Worm (Caenorhabditis elegans) whole organism, L3 larva: Measurements from ENCODE around the gene T12G3.11.

Source experiments
- R02D3.7 ChIP-seq: fragments of 150-350 bp; optimal IDR thresholded peaks from 2 replicates; lab custom pipeline; 2014; ENCODE audit warnings: missing biosample characterization, missing genetic modification characterization
- ZK546.5 ChIP-seq: sonication (generic microtip); optimal IDR thresholded peaks from 2 replicates; lab custom pipeline; 2017; ENCODE audit warnings: missing biosample characterization, missing genetic modification characterization
- aly-2 ChIP-seq: fragments of 150-350 bp; optimal IDR thresholded peaks from 2 replicates; lab custom pipeline; 2014; ENCODE audit warnings: missing biosample characterization, missing genetic modification characterization
- ama-1 ChIP-seq: fragments of 150-350 bp; optimal IDR thresholded peaks from 2 replicates; lab custom pipeline; 2018
- ceh-16 ChIP-seq: sonication (generic microtip); optimal IDR thresholded peaks from 2 replicates; lab custom pipeline; 2017; ENCODE audit warnings: missing biosample characterization, missing genetic modification characterization
- ceh-28 ChIP-seq: fragments of 150-350 bp; optimal IDR thresholded peaks from 2 replicates; lab custom pipeline; 2014; ENCODE audit warnings: missing biosample characterization, missing genetic modification reagents, missing genetic modification characterization
- ceh-82 ChIP-seq: fragments of 150-350 bp; optimal IDR thresholded peaks from 2 replicates; lab custom pipeline; 2014; ENCODE audit warnings: missing biosample characterization, missing genetic modification characterization
- ceh-9 ChIP-seq: sonication (generic microtip); optimal IDR thresholded peaks from 2 replicates; lab custom pipeline; 2018; ENCODE audit warnings: missing biosample characterization, missing genetic modification characterization
- daf-12 ChIP-seq: fragments of 150-350 bp; optimal IDR thresholded peaks from 2 replicates; lab custom pipeline; 2014; ENCODE audit warnings: missing biosample characterization, missing genetic modification reagents, missing genetic modification characterization
- egl-27 ChIP-seq: sonication (generic microtip); optimal IDR thresholded peaks from 4 replicates; lab custom pipeline; 2017; ENCODE audit warnings: missing biosample characterization, missing genetic modification reagents, missing genetic modification characterization
- egl-5 ChIP-seq: fragments of 150-350 bp; optimal IDR thresholded peaks from 2 replicates; lab custom pipeline; 2017; ENCODE audit warnings: missing biosample characterization, missing genetic modification reagents, missing genetic modification characterization, inconsistent platforms
- elt-1 ChIP-seq: fragments of 150-350 bp; optimal IDR thresholded peaks from 2 replicates; lab custom pipeline; 2014; ENCODE audit warnings: missing biosample characterization, missing genetic modification characterization
- elt-2 ChIP-seq: sonication (generic microtip); optimal IDR thresholded peaks from 2 replicates; lab custom pipeline; 2016; ENCODE audit warnings: missing genetic modification reagents, mild to moderate bottlenecking, missing genetic modification characterization, missing compliant biosample characterization
- elt-3 ChIP-seq, 3 experiments: fragments of 150-350 bp in 1 of 3; sonication (generic microtip) in 2 of 3; optimal IDR thresholded peaks; 2 replicates in 2 of 3; 4 replicates in 1 of 3; lab custom pipeline; 2014 to 2017; ENCODE audit warnings: missing biosample characterization in 3 of 3, missing genetic modification characterization in 3 of 3
- fkh-2 ChIP-seq: fragments of 150-350 bp; optimal IDR thresholded peaks from 2 replicates; lab custom pipeline; 2014; ENCODE audit warnings: missing biosample characterization, missing genetic modification reagents, missing genetic modification characterization
- fos-1 ChIP-seq: fragments of 150-350 bp; optimal IDR thresholded peaks from 2 replicates; lab custom pipeline; 2014; ENCODE audit warnings: missing biosample characterization, missing genetic modification characterization
- hmg-11 ChIP-seq: sonication (generic microtip); optimal IDR thresholded peaks from 2 replicates; lab custom pipeline; 2016; ENCODE audit warnings: missing genetic modification characterization, missing compliant biosample characterization
- jun-1 ChIP-seq: fragments of 150-350 bp; optimal IDR thresholded peaks from 2 replicates; lab custom pipeline; 2014; ENCODE audit warnings: missing biosample characterization, missing genetic modification reagents, missing genetic modification characterization
- lin-15B ChIP-seq: fragments of 150-350 bp; optimal IDR thresholded peaks from 2 replicates; lab custom pipeline; 2014; ENCODE audit warnings: missing biosample characterization, missing genetic modification characterization
- lin-39 ChIP-seq: fragments of 150-350 bp; optimal IDR thresholded peaks from 2 replicates; lab custom pipeline; 2018; ENCODE audit warnings: missing biosample characterization, missing genetic modification reagents, missing genetic modification characterization
- lsy-12 ChIP-seq: sonication (generic microtip); optimal IDR thresholded peaks from 2 replicates; lab custom pipeline; 2016; ENCODE audit warnings: mild to moderate bottlenecking, missing genetic modification characterization, missing compliant biosample characterization
- mdl-1 ChIP-seq: fragments of 150-350 bp; optimal IDR thresholded peaks from 2 replicates; lab custom pipeline; 2014; ENCODE audit warnings: missing biosample characterization, missing genetic modification characterization
- nfya-1 ChIP-seq: sonication (generic microtip); optimal IDR thresholded peaks from 2 replicates; lab custom pipeline; 2017; ENCODE audit warnings: missing genetic modification characterization, mild to moderate bottlenecking, missing compliant biosample characterization, antibody characterized with exemption, moderate library complexity; ENCODE audit not compliant: insufficient read depth
- nhr-11 ChIP-seq: fragments of 150-350 bp; optimal IDR thresholded peaks from 2 replicates; lab custom pipeline; 2014; ENCODE audit warnings: missing biosample characterization, missing genetic modification characterization
- nhr-12 ChIP-seq: fragments of 150-350 bp; optimal IDR thresholded peaks from 2 replicates; lab custom pipeline; 2014; ENCODE audit warnings: missing biosample characterization, missing genetic modification characterization
- nhr-23 ChIP-seq: fragments of 150-350 bp; optimal IDR thresholded peaks from 2 replicates; lab custom pipeline; 2014; ENCODE audit warnings: missing biosample characterization, missing genetic modification reagents, missing genetic modification characterization
- nhr-237 ChIP-seq: fragments of 150-350 bp; optimal IDR thresholded peaks from 2 replicates; lab custom pipeline; 2014; ENCODE audit warnings: missing biosample characterization, missing genetic modification characterization
- nhr-25 ChIP-seq: sonication (generic microtip); optimal IDR thresholded peaks from 2 replicates; lab custom pipeline; 2017; ENCODE audit warnings: missing biosample characterization, missing genetic modification characterization
- nhr-28 ChIP-seq: fragments of 150-350 bp; optimal IDR thresholded peaks from 2 replicates; lab custom pipeline; 2014; ENCODE audit warnings: missing biosample characterization, missing genetic modification characterization
- nhr-43 ChIP-seq: sonication (generic microtip); optimal IDR thresholded peaks from 2 replicates; lab custom pipeline; 2016; ENCODE audit warnings: mild to moderate bottlenecking, missing genetic modification characterization, missing compliant biosample characterization; ENCODE audit not compliant: poor library complexity, severe bottlenecking
- nhr-67 ChIP-seq: fragments of 150-350 bp; optimal IDR thresholded peaks from 2 replicates; lab custom pipeline; 2014; ENCODE audit warnings: missing biosample characterization, missing genetic modification characterization
- nhr-76 ChIP-seq: fragments of 150-350 bp; sonication (generic microtip); optimal IDR thresholded peaks from 5 replicates; lab custom pipeline; 2014; ENCODE audit warnings: missing biosample characterization, missing genetic modification characterization
- nhr-77 ChIP-seq: fragments of 150-350 bp; optimal IDR thresholded peaks from 2 replicates; lab custom pipeline; 2014; ENCODE audit warnings: missing biosample characterization, missing genetic modification characterization
- pha-4 ChIP-seq: fragments of 150-350 bp; optimal IDR thresholded peaks from 2 replicates; lab custom pipeline; 2014; ENCODE audit warnings: missing biosample characterization, missing genetic modification reagents, missing genetic modification characterization
- pqm-1 ChIP-seq: fragments of 150-350 bp; optimal IDR thresholded peaks from 2 replicates; lab custom pipeline; 2017; ENCODE audit warnings: missing biosample characterization, missing genetic modification characterization, inconsistent platforms
- sea-2 ChIP-seq: fragments of 150-350 bp; sonication (generic microtip); optimal IDR thresholded peaks from 4 replicates; lab custom pipeline; 2014; ENCODE audit warnings: missing biosample characterization, missing genetic modification reagents, missing genetic modification characterization
- skn-1 ChIP-seq: fragments of 150-350 bp; optimal IDR thresholded peaks from 2 replicates; lab custom pipeline; 2014; ENCODE audit warnings: missing biosample characterization, missing genetic modification characterization
- snpc-4 ChIP-seq: fragments of 150-350 bp; optimal IDR thresholded peaks from 2 replicates; lab custom pipeline; 2014; ENCODE audit warnings: missing biosample characterization, missing genetic modification characterization
- tbx-2 ChIP-seq: sonication (generic microtip); optimal IDR thresholded peaks from 2 replicates; lab custom pipeline; 2016; ENCODE audit warnings: mild to moderate bottlenecking, missing genetic modification characterization, missing compliant biosample characterization
- unc-39 ChIP-seq: sonication (generic microtip); optimal IDR thresholded peaks from 4 replicates; lab custom pipeline; 2017; ENCODE audit warnings: missing biosample characterization, missing genetic modification characterization
- unc-62 ChIP-seq: fragments of 150-350 bp; sonication (generic microtip); optimal IDR thresholded peaks from 4 replicates; lab custom pipeline; 2014; ENCODE audit warnings: missing biosample characterization, missing genetic modification reagents, missing genetic modification characterization
- zag-1 ChIP-seq: fragments of 150-350 bp; optimal IDR thresholded peaks from 2 replicates; lab custom pipeline; 2014; ENCODE audit warnings: missing biosample characterization, missing genetic modification characterization
- ztf-11 ChIP-seq: fragments of 150-350 bp; optimal IDR thresholded peaks from 2 replicates; lab custom pipeline; 2014; ENCODE audit warnings: missing biosample characterization, missing genetic modification characterization
- ztf-4 ChIP-seq: fragments of 150-350 bp; optimal IDR thresholded peaks from 2 replicates; lab custom pipeline; 2014; ENCODE audit warnings: missing biosample characterization, missing genetic modification characterization

The T12G3.11 gene

DNA sequence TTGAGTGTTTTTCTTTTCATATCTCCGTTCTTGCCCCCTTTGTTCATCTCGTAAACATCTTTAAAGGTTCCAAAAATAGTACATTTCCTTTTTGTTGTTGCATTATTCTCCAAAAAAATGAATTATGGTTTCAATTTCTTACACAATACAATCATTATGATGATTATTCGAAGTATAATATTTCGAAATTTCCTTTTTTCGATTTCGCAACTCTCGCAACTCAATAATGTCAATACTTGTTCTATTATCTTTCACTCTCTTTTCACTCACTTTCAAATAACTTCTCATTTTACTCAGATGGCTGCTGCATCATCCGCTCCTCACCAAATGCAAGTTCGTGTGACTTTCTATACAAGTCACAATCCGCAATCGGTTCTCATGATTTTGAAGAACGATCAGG is 4.4 kb upstream of the T12G3.11 start, which contains the start of gene sqst-1:
Gene sqst-1 (plus strand): TSS at position 298 of the 400 bp plus-strand sequence.
- TF ChIP-seq aly-2 (tag; lab: Kevin White, UChicago) (no peak), unc-39 (tag; lab: Kevin White, UChicago) (no peak), elt-3 (tag; optimal IDR thresholded peaks at IDR 0.05; lab: Kevin White, UChicago) (no peak), unc-62 (GFP tag; lab: Kevin White, UChicago) (no peak), ceh-16 (tag; lab: Kevin White, UChicago) (no peak), sea-2 (GFP tag; lab: Kevin White, UChicago) (no peak), egl-5 (no peak), nhr-12 (tag; lab: Kevin White, UChicago) (no peak), nhr-76 (tag; lab: Kevin White, UChicago) (no peak), ztf-4 (no peak), ama-1 (lab: Kevin White, UChicago) (peak; percentile 84), lin-39 (no peak), pha-4 (tag; lab: Kevin White, UChicago) (peak; percentile 4), nhr-25 (tag; lab: Kevin White, UChicago) (no peak), jun-1 (tag; lab: Kevin White, UChicago) (no peak), nhr-28 (tag; lab: Kevin White, UChicago) (no peak), nhr-237 (tag; lab: Kevin White, UChicago) (no peak)

DNA sequence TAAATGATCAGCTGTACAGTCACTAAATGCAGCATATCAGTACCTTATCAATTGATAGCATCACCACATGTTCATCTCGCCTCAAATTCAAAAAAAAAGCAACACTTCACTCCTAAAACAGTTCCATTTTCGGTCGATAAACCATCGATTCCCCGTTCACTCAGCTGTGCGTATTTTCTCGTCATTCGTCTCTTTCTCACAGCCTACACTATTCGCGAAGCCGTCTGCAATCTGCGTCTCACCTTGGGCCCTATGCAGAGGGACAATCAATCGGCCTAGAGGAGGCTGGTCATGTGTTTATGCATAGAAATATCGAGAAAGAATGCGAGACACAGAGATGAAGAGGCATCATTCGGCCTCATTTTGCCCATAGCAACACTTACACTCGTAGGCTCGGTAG is 2.8 kb upstream of the T12G3.11 start:
- TF ChIP-seq unc-39 (tag; lab: Kevin White, UChicago) (no peak), skn-1 (tag; lab: Kevin White, UChicago) (peak; percentile 59), zag-1 (tag; lab: Kevin White, UChicago) (no peak), nhr-23 (tag; lab: Kevin White, UChicago) (peak; percentile 92), ceh-28 (peak; percentile 95), elt-3 (tag; optimal IDR thresholded peaks at IDR 0.05; lab: Kevin White, UChicago) (no peak), R02D3.7 (tag; lab: Kevin White, UChicago) (no peak), nhr-77 (tag; lab: Kevin White, UChicago) (no peak), egl-5 (peak; percentile 93), nfya-1 (tag; lab: Kevin White, UChicago) (peak; percentile 89), pqm-1 (peak; percentile 94), unc-62 (GFP tag; lab: Kevin White, UChicago) (peak; percentile 65), nhr-25 (tag; lab: Kevin White, UChicago) (peak; percentile 93), daf-12 (tag; lab: Kevin White, UChicago) (no peak), sea-2 (GFP tag; lab: Kevin White, UChicago) (no peak), aly-2 (tag; lab: Kevin White, UChicago) (no peak), mdl-1 (tag; lab: Kevin White, UChicago) (peak; percentile 43), hmg-11 (tag; lab: Kevin White, UChicago) (peak; percentile 89), nhr-76 (tag; lab: Kevin White, UChicago) (no peak), nhr-43 (peak; percentile 70), nhr-11 (tag; lab: Kevin White, UChicago) (no peak), fkh-2 (tag; lab: Kevin White, UChicago) (no peak), snpc-4 (peak; percentile 34), ceh-16 (tag; lab: Kevin White, UChicago) (no peak), fos-1 (peak; percentile 79), nhr-28 (tag; lab: Kevin White, UChicago) (no peak), elt-1 (tag; lab: Kevin White, UChicago) (peak; percentile 55), ama-1 (lab: Kevin White, UChicago) (peak; percentile 79), ZK546.5 (tag; lab: Kevin White, UChicago) (no peak), pha-4 (tag; lab: Kevin White, UChicago) (peak; percentile 92), nhr-237 (tag; lab: Kevin White, UChicago) (no peak), nhr-67 (tag; lab: Kevin White, UChicago) (no peak), ceh-9 (tag; lab: Kevin White, UChicago) (no peak), lin-39 (peak; percentile 29), nhr-12 (tag; lab: Kevin White, UChicago) (no peak), tbx-2 (tag; lab: Kevin White, UChicago) (peak; percentile 61), egl-27 (tag; lab: Kevin White, UChicago) (peak; percentile 20), ztf-11 (tag; lab: Kevin White, UChicago) (no peak), elt-2 (tag; lab: Kevin White, UChicago) (peak; percentile 97), jun-1 (tag; lab: Kevin White, UChicago) (peak; percentile 86), ceh-82 (tag; lab: Kevin White, UChicago) (peak; percentile 39), lin-15B (tag; lab: Kevin White, UChicago) (peak; percentile 80), lsy-12 (peak; percentile 83)
- TF ChIP-seq, all 47 proteins: peak for 24
